Worm (Caenorhabditis elegans): ENCODE measurements around the gene C52A11.3.

C52A11.3 gene

DNA sequence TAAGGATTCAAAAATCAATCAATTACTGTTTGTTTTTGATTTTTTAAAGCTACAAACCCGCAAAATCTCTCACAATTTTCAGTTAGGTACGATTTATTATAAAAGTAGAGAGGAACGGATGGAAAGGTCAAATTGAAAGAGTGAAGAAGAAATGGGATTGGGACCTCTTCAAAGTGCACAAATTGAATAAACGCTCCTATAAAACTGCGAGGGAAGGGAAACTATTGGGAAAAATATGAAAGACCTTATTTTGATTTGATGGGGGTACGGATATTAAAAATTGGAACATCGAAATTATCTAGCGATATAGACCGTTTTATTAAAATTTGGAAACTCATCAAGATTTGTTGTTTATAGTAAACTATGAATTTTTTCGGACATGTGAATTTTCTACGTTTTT is 29.6 kb downstream of the C52A11.3 start:
- TF ChIP-seq nhr-76 (tag; optimal IDR thresholded peaks at IDR 0.05), result no peak
- no peak for TF ChIP-seq lin-1 (GFP tag; IDR thresholded peaks at IDR 0.05)
- TF ChIP-seq gei-8 (GFP tag; optimal IDR thresholded peaks at IDR 0.05), result no peak
- no peak for TF ChIP-seq nhr-77 (tag; optimal IDR thresholded peaks at IDR 0.05)

DNA sequence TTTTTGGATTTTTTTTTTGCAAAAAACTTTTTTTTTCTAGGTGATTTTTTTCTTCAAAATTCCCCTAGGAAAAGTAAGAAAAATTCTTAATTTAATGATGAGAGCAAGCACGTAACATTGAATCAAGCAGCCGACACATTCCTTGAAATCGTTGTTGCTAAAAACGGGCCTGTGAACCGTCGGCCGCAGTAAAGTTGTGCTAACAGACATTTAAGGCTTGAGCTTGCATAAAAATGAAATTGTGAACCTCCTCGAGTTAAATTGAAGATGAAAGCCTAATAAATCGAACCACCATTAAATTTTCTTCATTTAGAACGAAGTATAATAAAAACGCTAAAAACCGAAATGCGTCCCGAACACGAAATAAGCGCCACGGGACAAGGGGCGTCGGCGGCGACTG is 30.8 kb downstream of the C52A11.3 start:
- peak in 1 of 2 experiments; percentile 74 for TF ChIP-seq unc-62 (GFP tag; optimal IDR thresholded peaks at IDR 0.05 in 1 of 2)
- TF ChIP-seq unc-62 (tag; optimal IDR thresholded peaks at IDR 0.05), result no peak
- TF ChIP-seq skn-1 (tag; optimal IDR thresholded peaks at IDR 0.05), result no peak
- no peak for TF ChIP-seq gei-8 (GFP tag; optimal IDR thresholded peaks at IDR 0.05)

DNA sequence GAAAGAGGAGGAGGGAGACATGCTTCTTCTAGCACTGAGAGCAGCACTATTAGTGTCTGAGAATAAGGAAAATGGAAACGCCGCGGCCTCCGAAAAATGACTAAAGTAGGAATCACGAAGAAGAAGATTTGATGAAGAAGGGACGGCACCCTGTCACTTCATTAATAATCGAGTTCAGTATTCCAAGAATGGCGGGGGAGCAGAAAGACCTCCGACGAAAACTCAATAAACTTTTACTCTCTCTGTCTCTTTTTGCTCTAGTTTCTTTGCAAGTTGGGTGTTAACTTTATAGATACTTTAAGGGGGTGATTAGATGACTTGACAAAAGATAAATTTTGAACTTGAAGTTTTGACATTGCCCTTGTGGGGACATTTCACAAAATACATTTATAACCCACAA is 32.1 kb downstream of the C52A11.3 start:
- no peak for TF ChIP-seq nhr-28 (tag; optimal IDR thresholded peaks at IDR 0.05)
- peak; percentile 79 for TF ChIP-seq ces-1 (GFP tag; optimal IDR thresholded peaks at IDR 0.05)
- TF ChIP-seq ctbp-1 (GFP tag; IDR thresholded peaks at IDR 0.05), result 0 out of 2 replicates have a peak, but pooled peaks have one; percentile 43
- TF ChIP-seq fkh-10 (GFP tag; optimal IDR thresholded peaks at IDR 0.05), result peak; percentile 83
- no peak for TF ChIP-seq lin-38 (GFP tag; IDR thresholded peaks at IDR 0.05)

DNA sequence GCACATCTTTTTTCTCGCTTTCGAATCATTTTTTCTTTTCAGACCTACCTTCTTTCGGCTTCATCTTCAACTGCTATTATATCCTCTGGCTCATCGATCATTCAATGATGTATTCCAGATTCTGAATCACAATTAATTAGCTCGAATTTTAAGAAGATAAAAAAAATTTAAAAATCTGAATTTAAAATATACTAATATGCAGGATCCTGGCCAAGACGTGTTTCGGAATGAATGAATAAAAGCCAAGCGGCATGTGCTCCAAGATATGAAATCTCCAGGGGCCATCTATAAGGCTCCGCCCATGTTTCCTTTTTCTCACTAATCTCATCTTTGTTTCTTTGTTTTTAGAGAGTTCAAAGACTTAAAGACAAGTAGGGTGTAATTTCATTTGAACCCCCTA is 40.9 kb downstream of the C52A11.3 start, which contains the start of gene mpz-1:
TSS of gene mpz-1 (minus strand) at position 101 of the 400 bp plus-strand sequence.
- TF ChIP-seq F44E2.7 (GFP tag; IDR thresholded peaks at IDR 0.05) (no peak), ceh-32 (tag; optimal IDR thresholded peaks at IDR 0.05; ENCODE audit: poor library complexity) (no peak), madf-9 (GFP tag; conservative IDR thresholded peaks at IDR 0.05) (no peak), D1046.2 (GFP tag; IDR thresholded peaks at IDR 0.05) (no peak), pha-4 (GFP tag; IDR thresholded peaks at IDR 0.05) (no peak), pha-4 (tag; optimal IDR thresholded peaks at IDR 0.05) (no peak), fkh-10 (GFP tag; optimal IDR thresholded peaks at IDR 0.05) (no peak), ceh-62 (tag; optimal IDR thresholded peaks at IDR 0.05) (no peak), zfp-2 (tag; optimal IDR thresholded peaks at IDR 0.05) (no peak), nhr-102 (tag; optimal IDR thresholded peaks at IDR 0.05) (no peak), F10B5.3 (tag; optimal IDR thresholded peaks at IDR 0.05) (no peak), snpc-4 (tag; optimal IDR thresholded peaks at IDR 0.05) (no peak), sdz-12 (GFP tag; optimal IDR thresholded peaks at IDR 0.05) (no peak), lin-39 (tag; optimal IDR thresholded peaks at IDR 0.05) (no peak), hlh-30 (tag; optimal IDR thresholded peaks at IDR 0.05; ENCODE audit: insufficient read depth) (no peak), T26A8.4 (GFP tag; IDR thresholded peaks at IDR 0.05) (no peak), dmd-8 (GFP tag; IDR thresholded peaks at IDR 0.05) (no peak), lin-38 (GFP tag; IDR thresholded peaks at IDR 0.05) (no peak), ztf-7 (tag; optimal IDR thresholded peaks at IDR 0.05) (no peak), ceh-28 (tag; optimal IDR thresholded peaks at IDR 0.05) (no peak)

DNA sequence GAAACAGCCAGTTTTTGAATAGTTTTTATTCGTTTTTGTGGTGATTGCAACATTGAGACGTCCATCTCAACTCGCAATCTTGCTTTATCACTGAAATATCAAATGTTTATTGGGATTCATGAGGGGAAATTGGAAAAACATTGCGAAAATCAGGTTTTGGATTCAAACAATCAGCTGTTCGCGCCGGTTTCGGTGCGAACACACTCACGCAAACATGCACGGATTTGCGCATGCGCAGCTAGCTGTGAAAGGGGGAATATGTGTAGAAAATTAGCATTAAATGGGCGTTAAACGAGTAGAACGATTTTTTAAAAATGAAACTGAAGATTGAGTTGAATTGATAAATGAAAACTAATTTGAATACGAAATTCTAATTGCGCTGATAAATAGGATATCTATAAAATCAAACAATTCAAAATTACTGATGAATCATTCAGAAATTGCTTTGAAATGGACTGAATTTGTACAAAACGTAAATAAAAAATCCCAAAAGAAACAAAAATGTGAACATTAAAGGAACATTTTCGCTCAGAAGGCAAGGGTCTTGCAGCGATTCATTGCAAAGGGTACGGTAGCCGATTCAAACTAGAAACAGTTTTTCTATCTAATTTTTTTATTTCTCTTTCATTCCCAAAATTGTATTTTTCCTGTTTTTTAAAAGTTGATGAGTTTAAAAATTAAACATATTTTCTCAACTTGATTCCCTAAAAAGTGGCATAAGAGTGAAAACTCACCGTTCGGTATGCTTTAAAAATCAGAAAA is 46.2 kb downstream of the C52A11.3 start, which contains the start of gene ect-2:
TSS of gene ect-2 (minus strand) at position 762 of the 762 bp plus-strand sequence.
- TF ChIP-seq Y105C5A.15 (GFP tag; IDR thresholded peaks at IDR 0.05), result no peak
- TF ChIP-seq dpl-1 (GFP tag; optimal IDR thresholded peaks at IDR 0.05), result peak; percentile 86
- TF ChIP-seq zip-11 (GFP tag; IDR thresholded peaks at IDR 0.05), result no peak
- TF ChIP-seq hmg-1.1 (GFP tag; IDR thresholded peaks at IDR 0.05), result 0 out of 2 replicates have a peak, but pooled peaks have one; percentile 18
- no peak for TF ChIP-seq dmd-8 (GFP tag; IDR thresholded peaks at IDR 0.05)
- TF ChIP-seq sdz-12 (GFP tag; optimal IDR thresholded peaks at IDR 0.05), result no peak
- TF ChIP-seq F49E8.2 (tag; optimal IDR thresholded peaks at IDR 0.05; ENCODE audit: borderline replicate concordance), result peak; percentile 21
- no peak for TF ChIP-seq mxl-2 (GFP tag; conservative IDR thresholded peaks at IDR 0.05)
- no peak for TF ChIP-seq nhr-76 (tag; optimal IDR thresholded peaks at IDR 0.05)
- no peak for TF ChIP-seq Y75B8A.6 (GFP tag; IDR thresholded peaks at IDR 0.05)
- TF ChIP-seq nhr-10 (tag; optimal IDR thresholded peaks at IDR 0.05), result no peak
- TF ChIP-seq php-3 (GFP tag; IDR thresholded peaks at IDR 0.05), result no peak
- peak; percentile 29 for TF ChIP-seq unc-130 (GFP tag; optimal IDR thresholded peaks at IDR 0.05)
- TF ChIP-seq mdt-29 (GFP tag; IDR thresholded peaks at IDR 0.05), result no peak
- peak; percentile 63 for TF ChIP-seq hlh-11 (tag; optimal IDR thresholded peaks at IDR 0.05)
- TF ChIP-seq nhr-48 (tag; optimal IDR thresholded peaks at IDR 0.05), result no peak
- TF ChIP-seq tag-97 (GFP tag; IDR thresholded peaks at IDR 0.05), result no peak
- no peak for TF ChIP-seq mdl-1 (tag; optimal IDR thresholded peaks at IDR 0.05)
